Worm (Caenorhabditis elegans): ENCODE results near the gene srw-4.

DNA sequence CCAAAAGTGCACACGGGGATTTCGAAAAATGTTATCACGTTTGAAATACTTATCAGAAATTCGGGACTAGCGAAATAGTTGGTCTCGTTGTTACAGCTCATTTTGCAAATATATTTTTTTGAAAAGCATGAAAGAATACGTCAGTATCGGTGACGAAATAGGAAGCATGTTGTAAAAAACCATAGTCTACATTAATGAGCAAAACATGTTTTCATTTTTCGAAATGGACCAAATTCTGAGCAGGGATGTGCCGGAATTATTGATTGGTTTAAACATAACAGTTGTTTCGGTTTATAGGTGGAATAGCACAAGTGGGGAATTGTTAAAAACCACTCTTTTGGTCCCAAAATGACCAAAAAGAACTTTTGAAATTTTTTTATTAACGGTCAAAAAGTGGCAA lies 45.5 kb upstream of the srw-4 start, which contains the start of gene srh-247:
- TF ChIP-seq lin-13 (GFP tag; optimal IDR thresholded peaks at IDR 0.05), result no peak
- no peak for TF ChIP-seq ztf-11 (tag; optimal IDR thresholded peaks at IDR 0.05)
- no peak for TF ChIP-seq lin-11 (tag; optimal IDR thresholded peaks at IDR 0.05)
- TF ChIP-seq mab-5 (tag; optimal IDR thresholded peaks at IDR 0.05), result no peak
- no peak for TF ChIP-seq elt-1 (tag; optimal IDR thresholded peaks at IDR 0.05)
- no peak for TF ChIP-seq nhr-11 (tag; optimal IDR thresholded peaks at IDR 0.05)
- TF ChIP-seq ceh-82 (tag; optimal IDR thresholded peaks at IDR 0.05), result no peak
- no peak for TF ChIP-seq egl-27 (tag; optimal IDR thresholded peaks at IDR 0.05)
- TF ChIP-seq aly-2 (tag; optimal IDR thresholded peaks at IDR 0.05), result no peak
- no peak for TF ChIP-seq skn-1 (tag; optimal IDR thresholded peaks at IDR 0.05)
